Worm (Caenorhabditis elegans): ENCODE results near the gene jud-4.

- TF ChIP-seq ama-1 (optimal IDR thresholded peaks at IDR 0.05) (no peak), sea-1 (GFP tag; conservative IDR thresholded peaks at IDR 0.05) (no peak), aly-1 (tag; optimal IDR thresholded peaks at IDR 0.05) (no peak), scrt-1 (GFP tag; IDR thresholded peaks at IDR 0.05) (no peak), B0310.2 (tag; optimal IDR thresholded peaks at IDR 0.05) (no peak), flt-1 (GFP tag; IDR thresholded peaks at IDR 0.05) (no peak), hmbx-1 (tag; optimal IDR thresholded peaks at IDR 0.05) (no peak), F13C5.2 (tag; optimal IDR thresholded peaks at IDR 0.05) (no peak), ceh-13 (GFP tag; optimal IDR thresholded peaks at IDR 0.05) (no peak), tra-4 (tag; optimal IDR thresholded peaks at IDR 0.05) (no peak), tbx-11 (GFP tag; IDR thresholded peaks at IDR 0.05) (no peak), hmg-4 (GFP tag; optimal IDR thresholded peaks at IDR 0.05) (no peak)
Measured at ce11 chrX:15325709-15326108, 41.8 kb downstream of the jud-4 start, which contains the start of gene Y15E3A.3.
